Worm (Caenorhabditis elegans): ENCODE measurements around the gene thk-1.

DNA sequence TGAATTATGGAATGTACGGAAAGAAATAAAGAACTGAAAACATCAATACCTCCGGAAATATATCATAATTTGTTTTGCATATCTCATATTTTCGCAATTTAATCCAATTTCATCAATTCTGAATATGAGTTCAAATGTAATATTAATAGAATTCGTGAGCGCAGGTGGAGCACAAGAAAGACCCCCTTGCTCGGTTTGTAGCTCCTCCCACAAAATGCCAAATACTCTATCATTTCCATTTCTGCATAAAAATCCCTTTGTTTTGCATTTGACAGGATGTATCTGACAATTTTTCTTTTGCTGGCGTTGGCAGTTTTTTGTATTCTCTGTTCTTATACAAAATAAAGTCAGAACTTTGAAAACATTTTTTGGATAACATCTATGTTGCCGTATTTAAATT is 6.3 kb downstream of the thk-1 start:
- TF ChIP-seq him-1 (tag; optimal IDR thresholded peaks at IDR 0.05), result no peak
- TF ChIP-seq dao-5 (tag; optimal IDR thresholded peaks at IDR 0.05), result no peak
- no peak for TF ChIP-seq W03F9.2 (tag; optimal IDR thresholded peaks at IDR 0.05)

Measured in whole organism, L4/young adult.